Worm (Caenorhabditis elegans) whole organism, L3 larva: ENCODE data around the gene egl-36.

ENCODE experiments used
- skn-1 ChIP-seq: fragments of 150-350 bp; optimal IDR thresholded peaks from 2 replicates; lab custom pipeline; 2014; ENCODE audit warnings: missing biosample characterization, missing genetic modification characterization
- snpc-4 ChIP-seq: fragments of 150-350 bp; optimal IDR thresholded peaks from 2 replicates; lab custom pipeline; 2014; ENCODE audit warnings: missing biosample characterization, missing genetic modification characterization

DNA sequence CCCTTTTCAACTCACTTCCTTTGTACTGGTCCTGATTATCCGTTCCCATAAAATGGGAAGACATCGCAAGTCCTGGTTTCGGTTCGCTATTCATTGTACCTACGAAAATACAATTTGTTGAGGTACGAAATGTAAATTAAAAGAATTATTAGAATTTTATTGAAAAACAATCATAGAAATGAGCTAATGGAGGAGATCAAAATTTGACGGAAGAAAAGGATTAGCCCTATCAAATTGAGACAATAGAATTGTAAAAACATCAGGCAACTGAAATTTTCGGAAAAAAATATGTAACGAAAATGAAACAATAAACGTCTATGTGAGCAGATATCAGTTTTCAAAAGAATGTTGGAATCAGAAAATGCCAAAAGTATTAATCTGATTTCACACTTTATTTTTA, 12.2 kb upstream of the egl-36 start, which contains the start of gene mbr-1:
- TF ChIP-seq snpc-4 (no peak), skn-1 (tag; lab: Kevin White, UChicago) (no peak)
